Fruit fly (Drosophila melanogaster): ENCODE data around the gene CG33494.

dm6 chr3R:25529289-25529688 lies 34.3 kb upstream of the CG33494 start:
- TF ChIP-seq svp (GFP tag) (no peak), CG10669 (GFP tag; optimal IDR thresholded peaks at IDR 0.05) (no peak), Eip78C (GFP tag) (peak; percentile 27), CG31627 (GFP tag; optimal IDR thresholded peaks at IDR 0.05) (no peak), CG8319 (GFP tag; optimal IDR thresholded peaks at IDR 0.05) (no peak), CG10631 (GFP tag; optimal IDR thresholded peaks at IDR 0.05) (no peak), CG7368 (GFP tag; optimal IDR thresholded peaks at IDR 0.05) (no peak), cyc (GFP tag; optimal IDR thresholded peaks at IDR 0.05) (no peak)

All from whole organism, prepupa.